In the genomic region with DNA sequence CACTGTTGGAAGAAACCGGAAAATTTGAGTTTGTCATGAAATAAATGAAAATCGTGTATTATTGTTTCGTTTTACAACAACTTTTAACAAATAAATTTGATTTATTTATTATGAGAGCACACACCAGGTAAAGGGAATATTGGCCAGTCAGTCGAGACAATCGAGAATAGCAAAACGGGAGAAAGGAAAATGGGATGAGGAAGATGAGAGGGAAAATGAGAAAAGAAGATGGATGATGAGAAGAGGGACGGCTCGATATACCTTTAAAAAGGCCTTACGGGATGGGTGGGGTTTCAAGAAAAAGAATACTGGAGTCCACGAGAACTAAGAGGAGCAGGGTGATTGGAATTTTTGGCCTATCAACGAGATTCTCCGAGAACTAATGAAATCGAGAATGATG, we compare ENCODE assay signal across 2 worm cellular contexts.
TF ChIP-seq lines count a peak whose summit lies in the region.

No protein-coding gene starts in this region.

TF ChIP-seq in whole organism, L4 larva, 104 proteins besides CTCF, POLR2A, EP300 and RAD21:
- TF ChIP-seq R02D3.7 (tag; optimal IDR thresholded peaks at IDR 0.05; lab: Kevin White, UChicago), result no peak
- TF ChIP-seq snpc-1.2 (GFP tag; IDR thresholded peaks at IDR 0.05; lab: Robert Waterston, UW), result 0 out of 2 replicates have a peak, but pooled peaks have one; percentile 15
- peak; percentile 54 for TF ChIP-seq ama-1 (optimal IDR thresholded peaks at IDR 0.05; lab: Kevin White, UChicago)

TF ChIP-seq in whole organism, young adult, 124 proteins besides CTCF, POLR2A, EP300 and RAD21:
- TF ChIP-seq hrde-1 (tag; optimal IDR thresholded peaks at IDR 0.05; lab: Kevin White, UChicago; ENCODE audit: borderline replicate concordance) (peak; percentile 66), B0019.2 (GFP tag; conservative IDR thresholded peaks at IDR 0.05; lab: Robert Waterston, UW) (no peak), lin-54 (GFP tag; optimal IDR thresholded peaks at IDR 0.05; lab: Kevin White, UChicago) (peak; percentile 30), ama-1 (optimal IDR thresholded peaks at IDR 0.05; lab: Kevin White, UChicago) (no peak), ama-1 (GFP tag; optimal IDR thresholded peaks at IDR 0.05; lab: Kevin White, UChicago) (peak in 1 of 2 experiments; percentile 22), snpc-4 (GFP tag; optimal IDR thresholded peaks at IDR 0.05; lab: Kevin White, UChicago) (peak; percentile 32), snpc-4 (tag; optimal IDR thresholded peaks at IDR 0.05; lab: Kevin White, UChicago) (peak in 1 of 4 experiments; percentile 1), ZK185.1 (tag; optimal IDR thresholded peaks at IDR 0.05; lab: Kevin White, UChicago; ENCODE audit: poor library complexity, severe bottlenecking) (no peak), lag-1 (GFP tag; IDR thresholded peaks at IDR 0.05; lab: Robert Waterston, UW) (no peak), F49E8.2 (tag; optimal IDR thresholded peaks at IDR 0.05; lab: Kevin White, UChicago; ENCODE audit: insufficient read depth) (peak; percentile 81), hsf-1 (GFP tag; IDR thresholded peaks at IDR 0.05; lab: Robert Waterston, UW) (peak; percentile 39; the same call in 1 of the 2 replicates), chd-7 (tag; optimal IDR thresholded peaks at IDR 0.05; lab: Kevin White, UChicago) (peak; percentile 28), ekl-4 (GFP tag; IDR thresholded peaks at IDR 0.05; lab: Robert Waterston, UW) (0 out of 2 replicates have a peak, but pooled peaks have one; percentile 26), madf-3 (GFP tag; IDR thresholded peaks at IDR 0.05; lab: Robert Waterston, UW) (0 out of 2 replicates have a peak, but pooled peaks have one; percentile 5), K11D2.4 (GFP tag; IDR thresholded peaks at IDR 0.05; lab: Robert Waterston, UW) (no peak), pbrm-1 (GFP tag; IDR thresholded peaks at IDR 0.05; lab: Robert Waterston, UW) (no peak), ets-4 (GFP tag; optimal IDR thresholded peaks at IDR 0.05; lab: Kevin White, UChicago) (no peak), mes-4 (tag; optimal IDR thresholded peaks at IDR 0.05; lab: Kevin White, UChicago) (peak; percentile 27), Y79H2A.3 (GFP tag; conservative IDR thresholded peaks at IDR 0.05; lab: Robert Waterston, UW) (no peak), ceh-40 (GFP tag; IDR thresholded peaks at IDR 0.05; lab: Robert Waterston, UW) (no peak), ztf-25 (GFP tag; IDR thresholded peaks at IDR 0.05; lab: Robert Waterston, UW) (0 out of 2 replicates have a peak, but pooled peaks have one; percentile 32), hmg-20 (GFP tag; IDR thresholded peaks at IDR 0.05; lab: Robert Waterston, UW) (no peak), lsl-1 (GFP tag; optimal IDR thresholded peaks at IDR 0.05; lab: Kevin White, UChicago) (no peak), lsy-27 (tag; optimal IDR thresholded peaks at IDR 0.05; lab: Kevin White, UChicago; ENCODE audit: borderline replicate concordance, insufficient read depth) (no peak)
TF ChIP-seq in whole organism, young adult: peak in this region for 11.
